Worm (Caenorhabditis elegans) whole organism, mixed stage, embryonic: Measurements from ENCODE around the gene Y37E11AL.12.

Experiments used
- elt-3 ChIP-seq: fragments of 150-350 bp; optimal IDR thresholded peaks from 2 replicates; lab custom pipeline; 2014; ENCODE audit warnings: missing biosample characterization, missing genetic modification characterization
- lin-13 ChIP-seq: fragments of 150-350 bp; optimal IDR thresholded peaks from 2 replicates; lab custom pipeline; 2014; ENCODE audit warnings: missing biosample characterization, missing genetic modification characterization
- lsy-2 ChIP-seq: fragments of 150-350 bp; optimal IDR thresholded peaks from 2 replicates; lab custom pipeline; 2014; ENCODE audit warnings: missing biosample characterization, missing genetic modification characterization
- mep-1 ChIP-seq: fragments of 150-350 bp; optimal IDR thresholded peaks from 2 replicates; lab custom pipeline; 2017; ENCODE audit warnings: missing biosample characterization, missing genetic modification reagents, missing genetic modification characterization, inconsistent platforms
- nhr-12 ChIP-seq: fragments of 150-350 bp; optimal IDR thresholded peaks from 2 replicates; lab custom pipeline; 2014; ENCODE audit warnings: missing biosample characterization, missing genetic modification characterization
- nhr-28 ChIP-seq: fragments of 150-350 bp; optimal IDR thresholded peaks from 2 replicates; lab custom pipeline; 2014; ENCODE audit warnings: missing biosample characterization, missing genetic modification characterization
- nhr-76 ChIP-seq: sonication (generic microtip); optimal IDR thresholded peaks from 2 replicates; lab custom pipeline; 2017; ENCODE audit warnings: missing biosample characterization, missing genetic modification characterization
- pha-4 ChIP-seq: fragments of 150-350 bp; optimal IDR thresholded peaks from 2 replicates; lab custom pipeline; 2018; ENCODE audit warnings: missing biosample characterization, missing genetic modification reagents, missing genetic modification characterization
- snpc-4 ChIP-seq: fragments of 150-350 bp; optimal IDR thresholded peaks from 2 replicates; lab custom pipeline; 2014; ENCODE audit warnings: missing biosample characterization, missing genetic modification characterization
- zip-8 ChIP-seq: fragments of 150-350 bp; optimal IDR thresholded peaks from 2 replicates; lab custom pipeline; 2014; ENCODE audit warnings: missing biosample characterization, missing genetic modification characterization

ce11 chrIV:3694638-3695037 is 7.2 kb downstream of the Y37E11AL.12 start, which contains the start of the genes taf-6.2 and Y37E11AL.3:
- TF ChIP-seq elt-3 (tag; lab: Kevin White, UChicago) (no peak), mep-1 (tag; lab: Kevin White, UChicago) (peak; percentile 57), nhr-28 (tag; lab: Kevin White, UChicago) (no peak), lsy-2 (tag; lab: Kevin White, UChicago) (peak; percentile 46), snpc-4 (tag; lab: Kevin White, UChicago) (no peak), nhr-76 (tag; lab: Kevin White, UChicago) (no peak), lin-13 (tag; lab: Kevin White, UChicago) (peak; percentile 46), nhr-12 (tag; lab: Kevin White, UChicago) (no peak), zip-8 (tag; lab: Kevin White, UChicago) (no peak), pha-4 (no peak)
